Worm (Caenorhabditis elegans): Measurements from ENCODE around the gene ptp-8.

ce11 chrIV:7402077-7402476, 20.2 kb downstream of the ptp-8 start:
- TF ChIP-seq nhr-237 (tag; optimal IDR thresholded peaks at IDR 0.05) (peak; percentile 24), elt-3 (tag; optimal IDR thresholded peaks at IDR 0.05) (no peak), nhr-2 (tag; optimal IDR thresholded peaks at IDR 0.05) (no peak), M03D4.4 (tag; optimal IDR thresholded peaks at IDR 0.05) (no peak), elt-1 (tag; optimal IDR thresholded peaks at IDR 0.05; ENCODE audit: borderline replicate concordance, insufficient read depth) (no peak), sem-2 (GFP tag; optimal IDR thresholded peaks at IDR 0.05) (no peak), unc-62 (GFP tag; optimal IDR thresholded peaks at IDR 0.05) (no peak), nhr-12 (tag; optimal IDR thresholded peaks at IDR 0.05) (no peak), bed-3 (GFP tag; optimal IDR thresholded peaks at IDR 0.05) (no peak), lsy-2 (tag; optimal IDR thresholded peaks at IDR 0.05) (peak; percentile 19), drap-1 (GFP tag; optimal IDR thresholded peaks at IDR 0.05) (no peak), sptf-1 (tag; optimal IDR thresholded peaks at IDR 0.05) (peak; percentile 25), mep-1 (tag; optimal IDR thresholded peaks at IDR 0.05) (peak; percentile 45)

All from whole organism, mixed stage, embryonic.